Fruit fly (Drosophila melanogaster) whole organism, embryonic: ENCODE measurements around the gene CG43248.

Experiments used
- Atf-2 ChIP-seq: fragments of 200-800 bp; sonication (Bioruptor generic); optimal IDR thresholded peaks from 2 replicates; lab custom pipeline; 2016; ENCODE audit warnings: missing biosample characterization, missing genetic modification characterization
- CG12942 ChIP-seq: fragments of 200-800 bp; sonication (Bioruptor generic); optimal IDR thresholded peaks from 3 replicates; lab custom pipeline; 2016; ENCODE audit warnings: missing biosample characterization, missing genetic modification characterization
- CG13287 ChIP-seq: fragments of 200-800 bp; sonication (Bioruptor generic); IDR thresholded peaks from 2 replicates; pipeline ENCODE4 v1.3.6; 2022; ENCODE audit warnings: missing biosample characterization, missing genetic modification characterization; ENCODE audit not compliant: partially characterized antibody
- CG13424 ChIP-seq: fragments of 200-800 bp; sonication (Bioruptor generic); optimal IDR thresholded peaks from 2 replicates; lab custom pipeline; 2019; ENCODE audit warnings: missing biosample characterization, mild to moderate bottlenecking, missing genetic modification characterization, moderate library complexity
- CG13624 ChIP-seq: fragments of 200-800 bp; sonication (Bioruptor generic); optimal IDR thresholded peaks from 2 replicates; lab custom pipeline; 2016; ENCODE audit warnings: missing biosample characterization, missing genetic modification characterization
- CG13894 ChIP-seq: fragments of 200-800 bp; sonication (Bioruptor generic); optimal IDR thresholded peaks from 3 replicates; lab custom pipeline; 2018; ENCODE audit warnings: missing biosample characterization, mild to moderate bottlenecking, missing genetic modification characterization, moderate library complexity
- CG15514 ChIP-seq: fragments of 200-800 bp; sonication (Bioruptor generic); optimal IDR thresholded peaks from 3 replicates; lab custom pipeline; 2017; ENCODE audit warnings: missing biosample characterization, missing genetic modification characterization, mild to moderate bottlenecking, moderate library complexity, missing genetic modification reagents
- CG2199 ChIP-seq: fragments of 200-800 bp; sonication (Bioruptor generic); IDR thresholded peaks from 3 replicates; pipeline ENCODE4 v1.3.6; 2022; ENCODE audit warnings: missing biosample characterization, missing genetic modification characterization
- CG2202 ChIP-seq: fragments of 200-800 bp; sonication (Bioruptor generic); optimal IDR thresholded peaks from 2 replicates; lab custom pipeline; 2018; ENCODE audit warnings: missing biosample characterization, mild to moderate bottlenecking, missing genetic modification characterization
- CG31441 ChIP-seq: fragments of 200-800 bp; sonication (Bioruptor generic); IDR thresholded peaks from 2 replicates; pipeline ENCODE4 v1.3.6; 2022; ENCODE audit warnings: missing biosample characterization, missing genetic modification characterization
- CG33213 ChIP-seq: fragments of 200-800 bp; sonication (Bioruptor generic); optimal IDR thresholded peaks from 3 replicates; lab custom pipeline; 2016; ENCODE audit warnings: missing biosample characterization, missing genetic modification characterization
- CG34376 ChIP-seq: fragments of 200-800 bp; sonication (Bioruptor generic); optimal IDR thresholded peaks from 2 replicates; lab custom pipeline; 2018; ENCODE audit warnings: missing biosample characterization, mild to moderate bottlenecking, missing genetic modification characterization
- CG42726 ChIP-seq: fragments of 200-800 bp; sonication (Bioruptor generic); IDR thresholded peaks from 2 replicates; pipeline ENCODE4 v1.3.6; 2022; ENCODE audit warnings: missing biosample characterization, missing genetic modification characterization; ENCODE audit not compliant: partially characterized antibody
- CG4617 ChIP-seq: fragments of 200-800 bp; sonication (Bioruptor generic); optimal IDR thresholded peaks from 3 replicates; lab custom pipeline; 2016; ENCODE audit warnings: missing biosample characterization, missing genetic modification characterization, borderline replicate concordance
- CG9797 ChIP-seq: fragments of 200-800 bp; sonication (Bioruptor generic); optimal IDR thresholded peaks from 3 replicates; lab custom pipeline; 2018; ENCODE audit warnings: missing biosample characterization, mild to moderate bottlenecking, missing genetic modification characterization
- CG9876 ChIP-seq: fragments of 200-800 bp; sonication (Bioruptor generic); optimal IDR thresholded peaks from 2 replicates; lab custom pipeline; 2016; ENCODE audit warnings: missing biosample characterization, missing genetic modification characterization
- Dll ChIP-seq: fragments of 200-800 bp; sonication (Bioruptor generic); IDR thresholded peaks from 4 replicates; pipeline ENCODE4 v1.3.6; 2022; ENCODE audit warnings: missing biosample characterization, missing genetic modification characterization; ENCODE audit not compliant: partially characterized antibody
- ERR ChIP-seq: fragments of 200-800 bp; sonication (Bioruptor generic); optimal IDR thresholded peaks from 2 replicates; lab custom pipeline; 2016; ENCODE audit warnings: missing biosample characterization, missing genetic modification characterization
- Kr ChIP-seq: fragments of 200-800 bp; sonication (Bioruptor generic); optimal IDR thresholded peaks from 2 replicates; lab custom pipeline; 2017; ENCODE audit warnings: missing biosample characterization, mild to moderate bottlenecking, missing genetic modification characterization
- Med ChIP-seq: fragments of 200-800 bp; sonication (Bioruptor generic); peaks from one replicate; lab custom pipeline; 2016; ENCODE audit warnings: missing biosample characterization, missing genetic modification characterization, mild to moderate bottlenecking, inconsistent platforms, moderate library complexity
- Myb ChIP-seq: fragments of 200-800 bp; sonication (Bioruptor generic); optimal IDR thresholded peaks from 2 replicates; lab custom pipeline; 2016; ENCODE audit warnings: missing biosample characterization, missing genetic modification characterization
- NC2β ChIP-seq: fragments of 200-800 bp; sonication (Bioruptor generic); optimal IDR thresholded peaks from 2 replicates; lab custom pipeline; 2016; ENCODE audit warnings: missing biosample characterization, missing genetic modification characterization
- Pdp1 ChIP-seq, 2 experiments: fragments of 200-800 bp; sonication (Bioruptor generic); optimal IDR thresholded peaks; 3 replicates each; lab custom pipeline; 2016; ENCODE audit warnings: missing biosample characterization in 2 of 2, missing genetic modification characterization in 2 of 2, mild to moderate bottlenecking in 1 of 2, moderate library complexity in 1 of 2
- Ptx1 ChIP-seq: fragments of 200-800 bp; sonication (Bioruptor generic); IDR thresholded peaks from 2 replicates; pipeline ENCODE4 v1.3.6; 2022; ENCODE audit warnings: missing biosample characterization, missing genetic modification characterization
- Tbp ChIP-seq: fragments of >200 bp; optimal IDR thresholded peaks from 2 replicates; lab custom pipeline; 2018; ENCODE audit warnings: missing biosample characterization, missing genetic modification characterization
- br ChIP-seq: fragments of >200 bp; optimal IDR thresholded peaks from 2 replicates; lab custom pipeline; 2017
- crp ChIP-seq, 2 experiments: fragments of 200-800 bp; sonication (Bioruptor generic); optimal IDR thresholded peaks; 2 replicates in 1 of 2; 3 replicates in 1 of 2; lab custom pipeline; 2017; ENCODE audit warnings: missing biosample characterization in 2 of 2, missing genetic modification characterization in 2 of 2, mild to moderate bottlenecking in 1 of 2, moderate library complexity in 1 of 2
- dmrt11E ChIP-seq: fragments of 200-800 bp; sonication (Bioruptor generic); optimal IDR thresholded peaks from 3 replicates; lab custom pipeline; 2018; ENCODE audit warnings: missing biosample characterization, mild to moderate bottlenecking, missing genetic modification characterization, moderate library complexity
- dysf ChIP-seq: fragments of 200-800 bp; sonication (Bioruptor generic); IDR thresholded peaks from 3 replicates; pipeline ENCODE4 v1.3.6; 2022; ENCODE audit warnings: missing biosample characterization, missing genetic modification characterization
- emc ChIP-seq: fragments of 200-800 bp; sonication (Bioruptor generic); optimal IDR thresholded peaks from 2 replicates; lab custom pipeline; 2016; ENCODE audit warnings: missing biosample characterization, missing genetic modification characterization
- exex ChIP-seq: fragments of 200-800 bp; sonication (Bioruptor generic); optimal IDR thresholded peaks from 4 replicates; lab custom pipeline; 2018; ENCODE audit warnings: missing biosample characterization, mild to moderate bottlenecking, missing genetic modification characterization, moderate library complexity
- ftz-f1 ChIP-seq: fragments of 200-800 bp; sonication (Bioruptor generic); optimal IDR thresholded peaks from 2 replicates; lab custom pipeline; 2016; ENCODE audit warnings: missing biosample characterization, missing genetic modification characterization
- grn ChIP-seq: fragments of 200-800 bp; sonication (Bioruptor generic); optimal IDR thresholded peaks from 3 replicates; lab custom pipeline; 2017; ENCODE audit warnings: missing biosample characterization, missing genetic modification characterization
- klu ChIP-seq: fragments of 200-800 bp; sonication (Bioruptor generic); IDR thresholded peaks from 2 replicates; pipeline ENCODE4 v1.3.6; 2022; ENCODE audit warnings: missing biosample characterization, missing genetic modification characterization
- lbe ChIP-seq: fragments of 200-800 bp; sonication (Bioruptor generic); optimal IDR thresholded peaks from 2 replicates; lab custom pipeline; 2016; ENCODE audit warnings: missing biosample characterization, mild to moderate bottlenecking, missing genetic modification characterization
- lmd ChIP-seq: fragments of 200-800 bp; sonication (Bioruptor generic); IDR thresholded peaks from 2 replicates; pipeline ENCODE4 v1.3.6; 2022; ENCODE audit warnings: missing biosample characterization, missing genetic modification characterization
- lola ChIP-seq, 3 experiments: fragments of >200 bp in 2 of 3; fragments of 200-800 bp in 1 of 3; sonication (Bioruptor generic) in 1 of 3; optimal IDR thresholded peaks; 2 replicates each; lab custom pipeline; 2017 to 2019; ENCODE audit warnings: missing biosample characterization in 3 of 3, missing genetic modification characterization in 3 of 3, mild to moderate bottlenecking in 1 of 3, moderate library complexity in 1 of 3
- luna ChIP-seq: fragments of 200-800 bp; sonication (Bioruptor generic); optimal IDR thresholded peaks from 2 replicates; lab custom pipeline; 2016; ENCODE audit warnings: missing biosample characterization, missing genetic modification characterization
- mirr ChIP-seq: fragments of 200-800 bp; sonication (Bioruptor generic); optimal IDR thresholded peaks from 3 replicates; lab custom pipeline; 2018; ENCODE audit warnings: missing biosample characterization, mild to moderate bottlenecking, missing genetic modification characterization
- oc ChIP-seq: fragments of 200-800 bp; sonication (Bioruptor generic); optimal IDR thresholded peaks from 2 replicates; lab custom pipeline; 2018; ENCODE audit warnings: missing biosample characterization, mild to moderate bottlenecking, missing genetic modification characterization, moderate library complexity
- pros ChIP-seq: fragments of 200-800 bp; sonication (Bioruptor generic); optimal IDR thresholded peaks from 3 replicates; lab custom pipeline; 2019; ENCODE audit warnings: missing biosample characterization, mild to moderate bottlenecking, missing genetic modification characterization, moderate library complexity
- rib ChIP-seq: fragments of 200-800 bp; sonication (Bioruptor generic); IDR thresholded peaks from 2 replicates; pipeline ENCODE4 v1.3.6; 2022; ENCODE audit warnings: missing biosample characterization, missing genetic modification characterization
- row ChIP-seq: fragments of 200-800 bp; sonication (Bioruptor generic); IDR thresholded peaks from 3 replicates; pipeline ENCODE4 v1.3.6; 2022; ENCODE audit warnings: missing biosample characterization, missing genetic modification characterization
- sd ChIP-seq: fragments of 200-800 bp; sonication (Bioruptor generic); optimal IDR thresholded peaks from 3 replicates; lab custom pipeline; 2018; ENCODE audit warnings: missing biosample characterization, mild to moderate bottlenecking, missing genetic modification characterization, moderate library complexity
- sens ChIP-seq: fragments of 200-800 bp; sonication (Bioruptor generic); peaks from one replicate; lab custom pipeline; 2016; ENCODE audit warnings: missing biosample characterization, missing genetic modification characterization
- sim ChIP-seq: fragments of 200-800 bp; sonication (Bioruptor generic); IDR thresholded peaks from 2 replicates; pipeline ENCODE4 v1.3.6; 2022; ENCODE audit warnings: missing biosample characterization, missing genetic modification characterization
- sqz ChIP-seq: fragments of 200-800 bp; sonication (Bioruptor generic); optimal IDR thresholded peaks from 3 replicates; lab custom pipeline; 2018; ENCODE audit warnings: missing biosample characterization, mild to moderate bottlenecking, missing genetic modification characterization
- sug ChIP-seq: fragments of 200-800 bp; optimal IDR thresholded peaks from 2 replicates; lab custom pipeline; 2019; ENCODE audit warnings: missing biosample characterization, mild to moderate bottlenecking, missing genetic modification characterization, moderate library complexity
- tna ChIP-seq: fragments of 200-800 bp; sonication (Bioruptor generic); IDR thresholded peaks from 2 replicates; pipeline ENCODE4 v1.3.6; 2022; ENCODE audit warnings: missing biosample characterization, missing genetic modification characterization; ENCODE audit not compliant: partially characterized antibody
- tx ChIP-seq: fragments of 200-800 bp; sonication (Bioruptor generic); optimal IDR thresholded peaks from 2 replicates; lab custom pipeline; 2016; ENCODE audit warnings: missing biosample characterization, missing genetic modification characterization

The CG43248 gene

dm6 chr3L:15504687-15505086, 26.6 kb downstream of the CG43248 start, which contains the start of gene CG7857 (continued):
- peak; percentile 58 for TF ChIP-seq CG9797 (GFP tag; lab: Kevin White, UChicago)
- TF ChIP-seq Dll (GFP tag; lab: Robert Waterston, UW): peak; percentile 40; the same call in 1 of the 4 replicates
- no peak for TF ChIP-seq sim (GFP tag; lab: Robert Waterston, UW)
- TF ChIP-seq CG42726 (GFP tag; lab: Robert Waterston, UW): no peak
- peak; percentile 31; the same call in 1 of the 2 replicates for TF ChIP-seq CG13287 (GFP tag; lab: Robert Waterston, UW)

DNA sequence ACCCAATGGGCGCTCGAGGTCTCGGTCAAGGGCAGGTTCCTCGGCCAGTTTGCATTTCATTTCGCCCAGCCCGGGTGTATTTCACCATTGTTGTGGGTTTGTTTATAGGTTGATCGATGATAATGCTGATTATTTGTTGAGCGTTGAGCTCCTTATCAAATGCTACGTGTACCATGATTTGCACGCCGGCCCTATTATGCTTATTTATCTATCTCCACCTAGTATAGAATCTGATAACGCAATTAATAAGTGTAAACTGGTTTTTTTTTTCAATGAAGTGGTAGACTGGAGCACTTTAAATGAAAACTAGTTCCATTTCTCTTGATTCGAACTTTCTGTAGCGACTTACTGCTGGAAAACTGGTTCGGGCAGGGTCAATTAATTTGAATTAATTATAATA, 29.0 kb downstream of the CG43248 start:
- TF ChIP-seq mirr: peak; percentile 58
- TF ChIP-seq klu (GFP tag; lab: Robert Waterston, UW): no peak
- TF ChIP-seq grn (GFP tag; lab: Kevin White, UChicago): peak; percentile 82
- no peak for TF ChIP-seq CG13624 (GFP tag; lab: Kevin White, UChicago)
- peak; percentile 15 for TF ChIP-seq Med (GFP tag; lab: Kevin White, UChicago)
- TF ChIP-seq sqz (GFP tag; lab: Kevin White, UChicago): peak; percentile 33
- no peak for TF ChIP-seq Ptx1 (GFP tag; lab: Robert Waterston, UW)
- no peak for TF ChIP-seq CG33213 (GFP tag; lab: Kevin White, UChicago)
- TF ChIP-seq NC2β: no peak
- TF ChIP-seq Kr: no peak
- no peak for TF ChIP-seq Myb
- peak; percentile 89 for TF ChIP-seq exex (tag; lab: Kevin White, UChicago)
- no peak for TF ChIP-seq pros (GFP tag; lab: Kevin White, UChicago)
- TF ChIP-seq CG13894 (tag; lab: Kevin White, UChicago): no peak
- peak; percentile 53 for TF ChIP-seq CG34376 (GFP tag; lab: Kevin White, UChicago)
- TF ChIP-seq rib (GFP tag; lab: Robert Waterston, UW): 0 out of 2 replicates have a peak, but pooled peaks have one; percentile 25
- TF ChIP-seq CG15514 (GFP tag; lab: Kevin White, UChicago): peak; percentile 87
- TF ChIP-seq ftz-f1 (GFP tag; lab: Kevin White, UChicago): peak; percentile 43
- peak; percentile 26 for TF ChIP-seq sug (tag; lab: Kevin White, UChicago)
- peak; percentile 73 for TF ChIP-seq sens

DNA sequence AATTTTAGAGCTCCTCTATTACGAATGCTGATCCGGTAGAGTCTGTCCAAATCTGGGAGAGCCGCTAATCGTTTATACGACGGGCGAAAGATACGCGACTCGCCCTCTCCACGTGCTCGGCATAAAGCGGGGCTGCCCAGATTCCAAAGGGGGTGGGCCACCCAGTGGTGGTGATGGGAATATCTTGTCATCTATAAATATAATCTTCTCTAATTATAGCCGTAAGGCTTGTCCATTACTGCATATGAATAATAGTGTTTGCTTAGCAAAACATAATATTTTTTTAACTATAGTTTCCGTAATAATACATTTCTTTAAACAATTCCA, 29.7 kb downstream of the CG43248 start:
- TF ChIP-seq sd (tag; lab: Kevin White, UChicago) (no peak), br (lab: Kevin White, UChicago) (no peak), Tbp (no peak), CG2202 (tag; lab: Kevin White, UChicago) (no peak), lmd (GFP tag; lab: Robert Waterston, UW) (no peak), tx (GFP tag; lab: Kevin White, UChicago) (no peak), row (GFP tag; lab: Robert Waterston, UW) (0 out of 3 replicates have a peak, but pooled peaks have one; percentile 7), CG12942 (no peak), CG31441 (GFP tag; lab: Robert Waterston, UW) (no peak), Atf-2 (GFP tag; lab: Kevin White, UChicago) (no peak), dysf (GFP tag; lab: Robert Waterston, UW) (no peak), lola (GFP tag; optimal IDR thresholded peaks at IDR 0.05; lab: Kevin White, UChicago) (no peak), CG9876 (GFP tag; lab: Kevin White, UChicago) (no peak), dmrt11E (tag; lab: Kevin White, UChicago) (no peak), lbe (GFP tag; lab: Kevin White, UChicago) (no peak), tna (GFP tag; lab: Robert Waterston, UW) (no peak), CG4617 (no peak), crp (GFP tag; optimal IDR thresholded peaks at IDR 0.05; lab: Kevin White, UChicago) (no peak), CG2199 (GFP tag; lab: Robert Waterston, UW) (no peak), emc (GFP tag; lab: Kevin White, UChicago) (no peak), oc (tag; lab: Kevin White, UChicago) (no peak), Pdp1 (GFP tag; optimal IDR thresholded peaks at IDR 0.05; lab: Kevin White, UChicago) (no peak), luna (GFP tag; lab: Kevin White, UChicago) (no peak), CG13424 (tag; lab: Kevin White, UChicago) (no peak), ERR (GFP tag; lab: Kevin White, UChicago) (no peak)
